Worm (Caenorhabditis elegans) whole organism, L4/young adult: ENCODE results near the gene mks-3.

Experiments
- W03F9.2 ChIP-seq: fragments of 150-350 bp; optimal IDR thresholded peaks from 2 replicates; lab custom pipeline; 2014; ENCODE audit warnings: missing biosample characterization, missing genetic modification characterization
- dao-5 ChIP-seq: sonication (generic microtip); optimal IDR thresholded peaks from 2 replicates; lab custom pipeline; 2016; ENCODE audit warnings: missing genotype, missing genetic modification characterization, moderate library complexity, missing compliant biosample characterization
- him-1 ChIP-seq: sonication (generic microtip); optimal IDR thresholded peaks from 2 replicates; lab custom pipeline; 2016; ENCODE audit warnings: missing genotype, missing genetic modification reagents, missing genetic modification characterization, missing compliant biosample characterization

DNA sequence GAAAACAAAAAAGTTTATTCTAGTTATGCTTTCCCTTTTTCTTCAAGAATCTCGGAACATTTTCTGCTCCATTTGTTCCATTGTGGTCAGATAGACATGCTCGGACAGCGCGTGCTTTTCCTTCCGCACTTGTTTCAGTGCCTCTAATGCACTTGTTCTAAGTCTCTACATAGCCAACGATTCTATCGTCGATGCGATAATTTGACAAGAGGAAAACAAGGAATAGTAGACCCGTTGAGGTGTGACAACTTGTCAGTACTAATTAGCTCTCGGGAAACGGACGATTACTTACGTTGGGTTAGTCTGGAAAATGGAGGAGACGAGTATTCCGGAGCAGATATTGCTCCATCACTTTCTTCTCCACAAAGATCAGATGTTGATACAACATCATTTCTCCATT lies 4.8 kb upstream of the mks-3 start:
- TF ChIP-seq dao-5 (tag; lab: Kevin White, UChicago) (no peak), W03F9.2 (tag; lab: Kevin White, UChicago) (no peak), him-1 (tag; lab: Kevin White, UChicago) (no peak)
